Worm (Caenorhabditis elegans) whole organism, late embryonic: ENCODE data around the gene T12D8.5.

Experiments used
- ama-1 ChIP-seq: fragments of 150-350 bp; optimal IDR thresholded peaks from 2 replicates; lab custom pipeline; 2014
- ceh-18 ChIP-seq: sonication (generic microtip); optimal IDR thresholded peaks from 2 replicates; lab custom pipeline; 2016; ENCODE audit warnings: missing genetic modification characterization, missing compliant biosample characterization
- ceh-30 ChIP-seq: fragments of 150-350 bp; optimal IDR thresholded peaks from 2 replicates; lab custom pipeline; 2014; ENCODE audit warnings: missing biosample characterization, missing genetic modification characterization
- dmd-4 ChIP-seq: sonication (generic microtip); optimal IDR thresholded peaks from 2 replicates; lab custom pipeline; 2016; ENCODE audit warnings: borderline replicate concordance, missing genetic modification characterization, missing compliant biosample characterization
- dve-1 ChIP-seq: sonication (generic microtip); optimal IDR thresholded peaks from 2 replicates; lab custom pipeline; 2017; ENCODE audit warnings: antibody characterized with exemption, mild to moderate bottlenecking, missing genetic modification characterization, missing compliant biosample characterization
- lin-11 ChIP-seq: fragments of 200-800 bp; sonication (Bioruptor generic); optimal IDR thresholded peaks from 2 replicates; lab custom pipeline; 2018; ENCODE audit warnings: mild to moderate bottlenecking, missing genetic modification characterization, missing compliant biosample characterization
- nfya-1 ChIP-seq: sonication (generic microtip); optimal IDR thresholded peaks from 2 replicates; lab custom pipeline; 2017; ENCODE audit warnings: missing genetic modification characterization, mild to moderate bottlenecking, missing compliant biosample characterization, antibody characterized with exemption, moderate library complexity
- pag-3 ChIP-seq: sonication (generic microtip); optimal IDR thresholded peaks from 2 replicates; lab custom pipeline; 2016; ENCODE audit warnings: missing compliant biosample characterization, missing genetic modification characterization, borderline replicate concordance
- pha-4 ChIP-seq: fragments of 150-350 bp; optimal IDR thresholded peaks from 2 replicates; lab custom pipeline; 2018; ENCODE audit warnings: missing biosample characterization, missing genetic modification reagents, missing genetic modification characterization
- tbx-2 ChIP-seq: sonication (generic microtip); optimal IDR thresholded peaks from 2 replicates; lab custom pipeline; 2016; ENCODE audit warnings: missing genetic modification characterization, missing compliant biosample characterization
- unc-55 ChIP-seq: sonication (generic microtip); optimal IDR thresholded peaks from 2 replicates; lab custom pipeline; 2017; ENCODE audit warnings: missing biosample characterization, missing genetic modification reagents, missing genetic modification characterization

- TF ChIP-seq dve-1 (tag; lab: Kevin White, UChicago), result no peak
- no peak for TF ChIP-seq ceh-18
- TF ChIP-seq ceh-30 (tag; lab: Kevin White, UChicago), result no peak
- TF ChIP-seq pha-4, result no peak
- no peak for TF ChIP-seq unc-55
- no peak for TF ChIP-seq nfya-1 (tag; lab: Kevin White, UChicago)
- no peak for TF ChIP-seq ama-1 (lab: Kevin White, UChicago)
- TF ChIP-seq lin-11 (tag; lab: Kevin White, UChicago), result no peak
- TF ChIP-seq dmd-4 (tag; lab: Kevin White, UChicago), result no peak
- no peak for TF ChIP-seq pag-3
- TF ChIP-seq tbx-2 (tag; lab: Kevin White, UChicago), result no peak
These were observed 4.9 kb downstream of the T12D8.5 start for ce11 chrIII:13621717-13622116.
